Worm (Caenorhabditis elegans): ENCODE measurements around the gene eif-3.G.

DNA sequence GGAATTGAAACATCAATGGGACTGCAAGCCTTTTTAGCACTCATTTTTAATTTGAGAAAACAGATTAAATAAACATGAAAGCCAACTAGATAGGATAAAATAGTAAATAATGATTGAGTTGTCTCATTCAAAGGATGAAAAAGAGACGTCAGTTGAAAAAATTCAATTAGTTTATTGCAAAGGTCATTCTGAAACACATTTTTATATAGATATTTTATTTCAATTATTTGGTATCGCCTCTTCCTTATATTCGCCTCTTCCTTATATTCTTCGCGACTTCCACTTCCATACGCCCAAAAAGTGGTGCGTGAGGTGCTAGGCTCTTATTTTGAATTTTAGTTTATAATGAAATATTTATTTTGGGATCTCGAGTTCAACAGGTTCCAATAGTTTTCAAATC lies 7.6 kb upstream of the eif-3.G start, which contains the start of gene acp-4:
- TF ChIP-seq him-1 (tag; optimal IDR thresholded peaks at IDR 0.05): no peak
- no peak for TF ChIP-seq W03F9.2 (tag; optimal IDR thresholded peaks at IDR 0.05)
- TF ChIP-seq dao-5 (tag; optimal IDR thresholded peaks at IDR 0.05): no peak
